Worm (Caenorhabditis elegans): Measurements from ENCODE around the gene ZK616.61.

The ZK616.61 gene

DNA sequence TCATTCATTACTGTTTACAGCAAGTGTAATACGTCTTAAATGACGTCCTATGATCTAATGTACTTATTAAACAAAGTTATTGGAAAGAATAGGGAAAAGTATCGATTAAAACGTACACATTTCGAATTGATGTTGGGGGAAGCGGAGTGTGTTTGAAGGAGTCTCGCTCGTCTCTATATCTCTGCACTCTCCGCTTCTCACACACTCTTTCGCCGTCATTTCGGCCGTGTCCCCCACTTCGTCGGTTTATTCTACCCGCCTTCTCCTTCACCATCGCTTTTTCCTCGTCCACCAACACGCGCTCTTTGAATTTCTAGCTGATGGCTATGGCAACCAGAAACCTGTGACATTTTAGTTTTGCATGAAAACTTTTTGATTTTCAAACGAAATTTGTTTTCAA is 36.6 kb upstream of the ZK616.61 start (continued):
- TF ChIP-seq ceh-100 (GFP tag; IDR thresholded peaks at IDR 0.05) (no peak), ekl-4 (GFP tag; IDR thresholded peaks at IDR 0.05) (0 out of 2 replicates have a peak, but pooled peaks have one; percentile 48), zim-3 (tag; optimal IDR thresholded peaks at IDR 0.05) (no peak), nfya-2 (GFP tag; IDR thresholded peaks at IDR 0.05) (no peak), lin-26 (GFP tag; IDR thresholded peaks at IDR 0.05) (no peak), Y53F4B.3 (GFP tag; IDR thresholded peaks at IDR 0.05) (no peak), ztf-6 (GFP tag; IDR thresholded peaks at IDR 0.05) (no peak), lin-35 (GFP tag; optimal IDR thresholded peaks at IDR 0.05) (no peak), zfh-2 (GFP tag; conservative IDR thresholded peaks at IDR 0.05) (peak; percentile 63), F23B12.7 (tag; optimal IDR thresholded peaks at IDR 0.05; ENCODE audit: insufficient read depth) (no peak), akir-1 (GFP tag; optimal IDR thresholded peaks at IDR 0.05) (no peak), egl-18 (GFP tag; IDR thresholded peaks at IDR 0.05) (peak; percentile 63; the same call in 1 of the 2 replicates), C06A6.2 (GFP tag; conservative IDR thresholded peaks at IDR 0.05) (no peak), ztf-25 (GFP tag; IDR thresholded peaks at IDR 0.05) (no peak), F57A8.1 (GFP tag; optimal IDR thresholded peaks at IDR 0.05) (no peak), Y95B8A.8 (GFP tag; IDR thresholded peaks at IDR 0.05) (0 out of 2 replicates have a peak, but pooled peaks have one; percentile 40), bed-2 (GFP tag; IDR thresholded peaks at IDR 0.05) (no peak), cebp-2 (GFP tag; IDR thresholded peaks at IDR 0.05) (no peak), ceh-27 (GFP tag; optimal IDR thresholded peaks at IDR 0.05) (no peak), ZK185.1 (tag; optimal IDR thresholded peaks at IDR 0.05; ENCODE audit: poor library complexity, severe bottlenecking) (no peak), mcd-1 (GFP tag; IDR thresholded peaks at IDR 0.05) (peak; percentile 67), Y53G8AR.9 (GFP tag; conservative IDR thresholded peaks at IDR 0.05) (no peak), lin-40 (tag; optimal IDR thresholded peaks at IDR 0.05) (no peak), hlh-12 (tag; optimal IDR thresholded peaks at IDR 0.05) (no peak), F52B5.7 (tag; optimal IDR thresholded peaks at IDR 0.05) (no peak), efl-1 (GFP tag; optimal IDR thresholded peaks at IDR 0.05) (no peak), hrde-1 (tag; optimal IDR thresholded peaks at IDR 0.05; ENCODE audit: borderline replicate concordance) (no peak), T07F8.4 (tag; optimal IDR thresholded peaks at IDR 0.05) (no peak), F57C9.4 (tag; optimal IDR thresholded peaks at IDR 0.05) (no peak), egrh-3 (GFP tag; IDR thresholded peaks at IDR 0.05) (no peak), egl-44 (GFP tag; IDR thresholded peaks at IDR 0.05) (no peak), lsl-1 (GFP tag; optimal IDR thresholded peaks at IDR 0.05) (no peak), rpc-1 (optimal IDR thresholded peaks at IDR 0.05) (no peak), rpc-1 (tag; optimal IDR thresholded peaks at IDR 0.05) (no peak), ceh-79 (tag; optimal IDR thresholded peaks at IDR 0.05) (no peak), dpff-1 (tag; optimal IDR thresholded peaks at IDR 0.05) (no peak), somi-1 (GFP tag; optimal IDR thresholded peaks at IDR 0.05) (no peak), K12H6.12 (tag; optimal IDR thresholded peaks at IDR 0.05) (no peak), die-1 (tag; optimal IDR thresholded peaks at IDR 0.05) (no peak), lir-1 (GFP tag; conservative IDR thresholded peaks at IDR 0.05) (no peak), ztf-28 (GFP tag; IDR thresholded peaks at IDR 0.05) (no peak), C17E4.6 (GFP tag; IDR thresholded peaks at IDR 0.05) (peak; percentile 23; the same call in 1 of the 2 replicates), xnd-1 (tag; optimal IDR thresholded peaks at IDR 0.05) (no peak), nhr-27 (tag; optimal IDR thresholded peaks at IDR 0.05) (no peak), sea-2 (GFP tag; IDR thresholded peaks at IDR 0.05) (no peak), athp-1 (tag; optimal IDR thresholded peaks at IDR 0.05) (no peak), F22D6.2 (tag; optimal IDR thresholded peaks at IDR 0.05) (no peak), fkh-3 (tag; optimal IDR thresholded peaks at IDR 0.05) (no peak), sptf-2 (GFP tag; optimal IDR thresholded peaks at IDR 0.05) (no peak), atf-7 (tag; optimal IDR thresholded peaks at IDR 0.05) (no peak)
